Fruit fly (Drosophila melanogaster) whole organism, prepupa: ENCODE data around the gene akirin.

Experiments used
- CG10669 ChIP-seq: fragments of 200-800 bp; sonication (Bioruptor generic); optimal IDR thresholded peaks from 3 replicates; lab custom pipeline; 2018; ENCODE audit warnings: missing biosample characterization, mild to moderate bottlenecking, missing genetic modification characterization, moderate library complexity
- CG32006 ChIP-seq: fragments of 200-800 bp; sonication (Bioruptor generic); optimal IDR thresholded peaks from 3 replicates; lab custom pipeline; 2017; ENCODE audit warnings: missing biosample characterization, mild to moderate bottlenecking, missing genetic modification characterization
- CG6854 ChIP-seq: fragments of 200-800 bp; sonication (Bioruptor generic); optimal IDR thresholded peaks from 2 replicates; lab custom pipeline; 2017; ENCODE audit warnings: missing biosample characterization, mild to moderate bottlenecking, missing genetic modification characterization
- Gug ChIP-seq: fragments of 200-800 bp; sonication (Bioruptor generic); IDR thresholded peaks from 2 replicates; pipeline ENCODE4 v1.3.6; 2022; ENCODE audit warnings: missing biosample characterization, missing genetic modification characterization
- Hr39 ChIP-seq: fragments of 200-800 bp; sonication (Bioruptor generic); optimal IDR thresholded peaks from 2 replicates; lab custom pipeline; 2016; ENCODE audit warnings: missing biosample characterization, missing genetic modification characterization
- Sox102F ChIP-seq: fragments of 200-800 bp; sonication (Bioruptor generic); optimal IDR thresholded peaks from 2 replicates; lab custom pipeline; 2016; ENCODE audit warnings: missing biosample characterization, mild to moderate bottlenecking, missing genetic modification characterization
- Sox15 ChIP-seq: fragments of 200-800 bp; sonication (Bioruptor generic); optimal IDR thresholded peaks from 3 replicates; lab custom pipeline; 2016; ENCODE audit warnings: missing biosample characterization, missing genetic modification characterization
- fd85E ChIP-seq: fragments of 200-800 bp; sonication (Bioruptor generic); optimal IDR thresholded peaks from 3 replicates; lab custom pipeline; 2016; ENCODE audit warnings: missing biosample characterization, missing genetic modification characterization

- TF ChIP-seq fd85E (no peak), Gug (no peak), CG32006 (GFP tag; lab: Kevin White, UChicago) (no peak), Sox15 (GFP tag; lab: Kevin White, UChicago) (no peak), CG6854 (no peak), Hr39 (GFP tag; lab: Kevin White, UChicago) (no peak), CG10669 (GFP tag; lab: Kevin White, UChicago) (no peak), Sox102F (GFP tag; lab: Kevin White, UChicago) (no peak)
These were observed 4.8 kb upstream of the akirin start for dm6 chr3L:7364717-7365278.
